Worm (Caenorhabditis elegans) whole organism, L3 larva: ENCODE data around the gene srx-26.

Experiments
- R02D3.7 ChIP-seq: fragments of 150-350 bp; optimal IDR thresholded peaks from 2 replicates; lab custom pipeline; 2014; ENCODE audit warnings: missing biosample characterization, missing genetic modification characterization
- ama-1 ChIP-seq: fragments of 150-350 bp; optimal IDR thresholded peaks from 2 replicates; lab custom pipeline; 2018
- ceh-16 ChIP-seq: sonication (generic microtip); optimal IDR thresholded peaks from 2 replicates; lab custom pipeline; 2017; ENCODE audit warnings: missing biosample characterization, missing genetic modification characterization
- ceh-28 ChIP-seq: fragments of 150-350 bp; optimal IDR thresholded peaks from 2 replicates; lab custom pipeline; 2014; ENCODE audit warnings: missing biosample characterization, missing genetic modification reagents, missing genetic modification characterization
- ceh-82 ChIP-seq: fragments of 150-350 bp; optimal IDR thresholded peaks from 2 replicates; lab custom pipeline; 2014; ENCODE audit warnings: missing biosample characterization, missing genetic modification characterization
- daf-12 ChIP-seq: fragments of 150-350 bp; optimal IDR thresholded peaks from 2 replicates; lab custom pipeline; 2014; ENCODE audit warnings: missing biosample characterization, missing genetic modification reagents, missing genetic modification characterization
- egl-27 ChIP-seq: sonication (generic microtip); optimal IDR thresholded peaks from 4 replicates; lab custom pipeline; 2017; ENCODE audit warnings: missing biosample characterization, missing genetic modification reagents, missing genetic modification characterization
- egl-5 ChIP-seq: fragments of 150-350 bp; optimal IDR thresholded peaks from 2 replicates; lab custom pipeline; 2017; ENCODE audit warnings: missing biosample characterization, missing genetic modification reagents, missing genetic modification characterization, inconsistent platforms
- elt-1 ChIP-seq: fragments of 150-350 bp; optimal IDR thresholded peaks from 2 replicates; lab custom pipeline; 2014; ENCODE audit warnings: missing biosample characterization, missing genetic modification characterization
- elt-2 ChIP-seq: sonication (generic microtip); optimal IDR thresholded peaks from 2 replicates; lab custom pipeline; 2016; ENCODE audit warnings: missing genetic modification reagents, mild to moderate bottlenecking, missing genetic modification characterization, missing compliant biosample characterization
- elt-3 ChIP-seq, 3 experiments: fragments of 150-350 bp in 1 of 3; sonication (generic microtip) in 2 of 3; optimal IDR thresholded peaks; 2 replicates in 2 of 3; 4 replicates in 1 of 3; lab custom pipeline; 2014 to 2017; ENCODE audit warnings: missing biosample characterization in 3 of 3, missing genetic modification characterization in 3 of 3
- eor-1 ChIP-seq, 2 experiments: fragments of 150-350 bp; optimal IDR thresholded peaks; 2 replicates each; lab custom pipeline; 2014 to 2018; ENCODE audit warnings: missing biosample characterization in 2 of 2, missing genetic modification characterization in 2 of 2
- fkh-10 ChIP-seq: sonication (generic microtip); optimal IDR thresholded peaks from 2 replicates; lab custom pipeline; 2017; ENCODE audit warnings: missing biosample characterization, missing genetic modification reagents, missing genetic modification characterization
- jun-1 ChIP-seq: fragments of 150-350 bp; optimal IDR thresholded peaks from 2 replicates; lab custom pipeline; 2014; ENCODE audit warnings: missing biosample characterization, missing genetic modification reagents, missing genetic modification characterization
- lin-15B ChIP-seq: fragments of 150-350 bp; optimal IDR thresholded peaks from 2 replicates; lab custom pipeline; 2014; ENCODE audit warnings: missing biosample characterization, missing genetic modification characterization
- lin-39 ChIP-seq: fragments of 150-350 bp; optimal IDR thresholded peaks from 2 replicates; lab custom pipeline; 2018; ENCODE audit warnings: missing biosample characterization, missing genetic modification reagents, missing genetic modification characterization
- lsy-12 ChIP-seq: sonication (generic microtip); optimal IDR thresholded peaks from 2 replicates; lab custom pipeline; 2016; ENCODE audit warnings: mild to moderate bottlenecking, missing genetic modification characterization, missing compliant biosample characterization
- mdl-1 ChIP-seq: fragments of 150-350 bp; optimal IDR thresholded peaks from 2 replicates; lab custom pipeline; 2014; ENCODE audit warnings: missing biosample characterization, missing genetic modification characterization
- nhr-12 ChIP-seq: fragments of 150-350 bp; optimal IDR thresholded peaks from 2 replicates; lab custom pipeline; 2014; ENCODE audit warnings: missing biosample characterization, missing genetic modification characterization
- nhr-67 ChIP-seq: fragments of 150-350 bp; optimal IDR thresholded peaks from 2 replicates; lab custom pipeline; 2014; ENCODE audit warnings: missing biosample characterization, missing genetic modification characterization
- nhr-76 ChIP-seq: fragments of 150-350 bp; sonication (generic microtip); optimal IDR thresholded peaks from 5 replicates; lab custom pipeline; 2014; ENCODE audit warnings: missing biosample characterization, missing genetic modification characterization
- nhr-77 ChIP-seq: fragments of 150-350 bp; optimal IDR thresholded peaks from 2 replicates; lab custom pipeline; 2014; ENCODE audit warnings: missing biosample characterization, missing genetic modification characterization
- pqm-1 ChIP-seq: fragments of 150-350 bp; optimal IDR thresholded peaks from 2 replicates; lab custom pipeline; 2017; ENCODE audit warnings: missing biosample characterization, missing genetic modification characterization, inconsistent platforms
- skn-1 ChIP-seq: fragments of 150-350 bp; optimal IDR thresholded peaks from 2 replicates; lab custom pipeline; 2014; ENCODE audit warnings: missing biosample characterization, missing genetic modification characterization
- tbx-2 ChIP-seq: sonication (generic microtip); optimal IDR thresholded peaks from 2 replicates; lab custom pipeline; 2016; ENCODE audit warnings: mild to moderate bottlenecking, missing genetic modification characterization, missing compliant biosample characterization
- unc-62 ChIP-seq: fragments of 150-350 bp; sonication (generic microtip); optimal IDR thresholded peaks from 4 replicates; lab custom pipeline; 2014; ENCODE audit warnings: missing biosample characterization, missing genetic modification reagents, missing genetic modification characterization
- ztf-11 ChIP-seq: fragments of 150-350 bp; optimal IDR thresholded peaks from 2 replicates; lab custom pipeline; 2014; ENCODE audit warnings: missing biosample characterization, missing genetic modification characterization
- ztf-4 ChIP-seq: fragments of 150-350 bp; optimal IDR thresholded peaks from 2 replicates; lab custom pipeline; 2014; ENCODE audit warnings: missing biosample characterization, missing genetic modification characterization

Gene srx-26

DNA sequence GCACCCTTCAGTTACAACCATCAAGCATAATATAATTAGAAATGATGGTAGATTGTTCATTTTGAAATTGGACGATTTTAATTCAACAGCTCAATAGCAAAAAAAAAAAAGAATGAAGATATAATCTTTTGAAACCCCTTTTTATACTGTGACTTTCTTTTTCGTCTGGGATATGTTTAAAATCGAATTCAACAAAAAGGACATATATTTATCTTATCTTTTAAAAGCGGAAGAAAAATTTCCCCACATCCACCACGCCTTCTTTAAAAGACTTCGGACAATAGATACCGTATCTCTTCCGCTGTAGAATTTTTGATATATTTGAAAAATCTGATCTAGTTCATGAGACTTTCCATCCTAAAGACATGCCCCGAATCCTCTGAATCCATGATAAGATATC, 27.9 kb upstream of the srx-26 start, which contains the start of gene R05D8.11:
Gene R05D8.11 (minus strand): TSS at position 101 of the 400 bp plus-strand sequence.
- TF ChIP-seq mdl-1 (tag; lab: Kevin White, UChicago) = no peak
- TF ChIP-seq fkh-10 (GFP tag; lab: Kevin White, UChicago) = no peak
- TF ChIP-seq skn-1 (tag; lab: Kevin White, UChicago) = no peak
- no peak for TF ChIP-seq lin-15B (tag; lab: Kevin White, UChicago)
- no peak for TF ChIP-seq elt-1 (tag; lab: Kevin White, UChicago)
- TF ChIP-seq daf-12 (tag; lab: Kevin White, UChicago) = no peak
- TF ChIP-seq jun-1 (tag; lab: Kevin White, UChicago) = no peak
- TF ChIP-seq elt-3 (tag; optimal IDR thresholded peaks at IDR 0.05; lab: Kevin White, UChicago) = no peak
- no peak for TF ChIP-seq nhr-76
- TF ChIP-seq nhr-12 (tag; lab: Kevin White, UChicago) = no peak
- no peak for TF ChIP-seq ceh-28 (tag; lab: Kevin White, UChicago)
- no peak for TF ChIP-seq pqm-1 (tag; lab: Kevin White, UChicago)
- no peak for TF ChIP-seq ceh-82 (tag; lab: Kevin White, UChicago)

DNA sequence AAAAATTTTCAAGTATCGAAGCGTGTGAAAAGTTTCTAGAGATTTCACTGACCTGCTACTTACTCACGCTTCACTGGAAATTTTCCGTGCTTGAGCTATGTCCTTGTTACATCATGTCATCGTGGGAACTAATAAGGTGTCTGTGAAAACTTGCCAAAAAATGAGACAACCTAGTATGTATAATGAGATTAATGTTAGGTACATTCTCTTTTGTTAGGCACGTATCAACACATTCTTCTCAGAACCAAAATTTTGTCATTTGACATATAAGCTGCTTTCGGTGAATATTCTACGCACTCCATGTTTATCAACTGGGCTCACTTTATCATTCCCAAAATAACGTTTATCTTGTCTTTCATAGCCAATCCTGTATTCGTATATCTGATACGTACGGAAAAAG, 21.1 kb upstream of the srx-26 start, which contains the start of gene srj-18:
Gene srj-18 (plus strand): TSS at position 301 of the 400 bp plus-strand sequence.
- TF ChIP-seq unc-62 (GFP tag; lab: Kevin White, UChicago) (no peak), elt-1 (tag; lab: Kevin White, UChicago) (no peak), ceh-28 (tag; lab: Kevin White, UChicago) (no peak), skn-1 (tag; lab: Kevin White, UChicago) (no peak), ztf-11 (tag; lab: Kevin White, UChicago) (no peak), lin-15B (tag; lab: Kevin White, UChicago) (no peak), tbx-2 (tag; lab: Kevin White, UChicago) (no peak)
- TF ChIP-seq, all 47 proteins: peak for 0

DNA sequence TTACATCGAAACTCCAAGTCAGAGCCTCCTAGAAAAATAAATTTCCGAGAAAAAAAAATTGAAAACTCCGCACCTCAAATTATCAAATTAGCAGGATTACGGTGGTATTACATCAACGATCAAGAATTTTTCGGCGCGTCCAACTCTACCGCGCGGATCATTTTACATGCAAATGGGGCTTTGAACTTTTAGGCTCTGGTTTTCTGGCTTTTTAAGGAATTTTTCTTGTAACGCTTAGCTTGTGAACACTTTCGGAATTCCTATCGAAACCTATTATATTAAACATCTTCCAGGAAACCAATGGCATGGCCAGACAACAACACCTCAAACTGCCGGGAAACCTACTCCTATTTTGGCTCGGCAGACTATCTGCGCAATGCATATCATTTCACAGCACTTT, 18.7 kb upstream of the srx-26 start, which contains the start of gene srh-56:
Gene srh-56 (plus strand): TSS at position 301 of the 400 bp plus-strand sequence.
- no peak for TF ChIP-seq fkh-10 (GFP tag; lab: Kevin White, UChicago)
- no peak for TF ChIP-seq R02D3.7 (tag; lab: Kevin White, UChicago)
- TF ChIP-seq ceh-82 (tag; lab: Kevin White, UChicago) = no peak
- no peak for TF ChIP-seq ama-1 (lab: Kevin White, UChicago)
- no peak for TF ChIP-seq lin-39 (tag; lab: Kevin White, UChicago)
- no peak for TF ChIP-seq nhr-77
- TF ChIP-seq lin-15B (tag; lab: Kevin White, UChicago) = no peak

DNA sequence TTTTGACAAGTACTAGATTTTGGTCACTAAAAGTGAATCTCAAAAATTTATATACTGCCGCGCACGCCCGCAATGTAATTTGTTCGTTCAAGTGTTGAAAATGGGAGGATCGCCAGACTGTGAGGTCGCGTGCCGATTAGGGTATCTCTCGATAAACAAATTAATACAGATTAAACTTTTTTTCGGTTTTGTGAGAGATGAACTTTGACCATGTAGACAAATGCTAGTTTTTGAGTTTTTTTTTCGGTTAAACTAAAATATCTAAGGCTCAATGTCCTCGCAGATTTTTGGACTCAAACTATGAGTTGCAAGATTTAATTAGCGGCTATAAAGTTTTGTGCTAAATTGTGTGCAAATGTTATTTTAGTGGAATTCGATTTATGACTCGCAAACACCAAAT, 16.8 kb upstream of the srx-26 start, which contains the start of gene dhs-15:
Gene dhs-15 (minus strand): TSS at position 101 of the 400 bp plus-strand sequence.
- no peak for TF ChIP-seq egl-27 (tag; lab: Kevin White, UChicago)
- TF ChIP-seq egl-5 = no peak
- TF ChIP-seq, all 47 proteins: peak for 0

DNA sequence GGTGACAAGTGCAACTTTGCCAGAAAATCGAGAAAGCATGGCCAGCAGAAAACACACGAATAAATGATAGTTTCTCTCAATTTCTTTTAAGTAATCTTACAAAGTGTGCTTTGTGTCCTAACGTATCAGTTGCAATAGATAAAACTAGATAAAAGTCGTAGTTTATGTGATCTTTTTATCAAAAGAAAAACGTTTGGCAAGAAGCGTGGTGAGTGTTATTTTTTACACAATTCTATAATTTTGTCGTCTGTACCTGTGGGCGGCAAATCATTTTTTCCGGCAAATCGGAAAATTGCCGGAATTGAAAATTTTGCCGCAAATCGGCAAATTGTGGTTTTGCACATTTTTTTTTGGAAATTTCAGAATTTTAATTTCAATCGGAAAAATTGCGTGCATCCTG, 14.6 kb upstream of the srx-26 start, which contains the start of gene R05D8.9:
Gene R05D8.9 (minus strand): TSS at position 101 of the 400 bp plus-strand sequence.
- no peak for TF ChIP-seq skn-1 (tag; lab: Kevin White, UChicago)
- TF ChIP-seq ceh-82 (tag; lab: Kevin White, UChicago) = no peak
- no peak for TF ChIP-seq pqm-1 (tag; lab: Kevin White, UChicago)
- no peak for TF ChIP-seq mdl-1 (tag; lab: Kevin White, UChicago)
- no peak for TF ChIP-seq daf-12 (tag; lab: Kevin White, UChicago)
- TF ChIP-seq lin-15B (tag; lab: Kevin White, UChicago) = no peak
- TF ChIP-seq nhr-67 (tag; lab: Kevin White, UChicago) = no peak
- TF ChIP-seq jun-1 (tag; lab: Kevin White, UChicago) = no peak
- no peak for TF ChIP-seq unc-62 (GFP tag; lab: Kevin White, UChicago)
- TF ChIP-seq fkh-10 (GFP tag; lab: Kevin White, UChicago) = no peak
- TF ChIP-seq eor-1 (tag; optimal IDR thresholded peaks at IDR 0.05; lab: Kevin White, UChicago) = no peak
- no peak for TF ChIP-seq ceh-16 (tag; lab: Kevin White, UChicago)

DNA sequence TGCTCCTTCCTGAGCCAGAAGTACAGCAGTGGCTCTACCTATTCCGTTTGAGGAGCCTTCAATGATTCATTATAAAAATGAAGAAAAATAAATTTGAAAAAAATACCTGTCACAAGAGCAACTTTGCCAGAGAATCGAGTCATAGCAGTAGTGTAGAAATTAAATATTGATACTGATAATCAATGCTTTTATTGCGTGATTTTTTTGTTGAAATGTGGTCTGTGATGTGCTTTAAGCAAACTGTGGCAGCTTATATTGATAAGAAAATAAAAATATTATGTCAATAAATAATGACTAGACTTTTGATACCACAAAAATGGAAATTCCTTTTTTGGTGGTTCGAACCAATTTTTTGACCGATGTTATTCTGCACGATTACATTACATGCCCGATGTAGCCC, 12.1 kb upstream of the srx-26 start, which contains the start of gene dhs-14:
Gene dhs-14 (minus strand): TSS at position 149 of the 400 bp plus-strand sequence.
- no peak for TF ChIP-seq ztf-4 (tag; lab: Kevin White, UChicago)
- peak; percentile 74 for TF ChIP-seq elt-2 (tag; lab: Kevin White, UChicago)
- peak; percentile 82 for TF ChIP-seq pqm-1 (tag; lab: Kevin White, UChicago)
- no peak for TF ChIP-seq lsy-12
- TF ChIP-seq skn-1 (tag; lab: Kevin White, UChicago) = no peak
